Worm (Caenorhabditis elegans): Measurements from ENCODE around the gene T05B11.4.

The T05B11.4 gene

ce11 chrV:7775226-7775625 is 20.8 kb upstream of the T05B11.4 start (continued):
- no peak for TF ChIP-seq nfya-2 (GFP tag; IDR thresholded peaks at IDR 0.05)
- peak; percentile 2 for TF ChIP-seq lin-54 (GFP tag; optimal IDR thresholded peaks at IDR 0.05)

DNA sequence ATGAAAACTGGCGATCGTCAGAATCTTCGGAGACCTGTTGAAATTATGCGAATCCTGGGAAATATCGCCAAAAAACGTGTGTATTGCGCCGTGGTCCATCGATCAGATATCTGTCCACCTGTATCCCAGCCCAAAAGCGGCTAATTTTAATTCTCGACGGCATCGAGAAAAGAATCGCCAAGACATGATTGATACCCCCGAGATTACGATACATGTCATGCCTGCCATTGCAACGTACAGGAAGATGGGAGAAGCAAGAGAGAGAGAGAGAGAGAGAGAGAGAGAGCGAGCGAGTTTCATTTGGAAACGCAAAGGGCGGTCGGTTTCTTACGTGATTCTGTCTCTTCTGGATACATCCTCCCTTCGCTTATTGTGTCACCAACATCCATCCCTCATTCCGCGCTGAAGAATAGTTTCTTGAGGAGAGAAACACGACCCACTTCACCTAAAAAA is 19.7 kb upstream of the T05B11.4 start, which contains the start of gene grl-10:
grl-10 (plus strand) TSS at position 403 of the 453 bp plus-strand sequence.
- TF ChIP-seq nhr-120 (GFP tag; IDR thresholded peaks at IDR 0.05) (no peak), ceh-27 (GFP tag; optimal IDR thresholded peaks at IDR 0.05) (peak; percentile 11)

DNA sequence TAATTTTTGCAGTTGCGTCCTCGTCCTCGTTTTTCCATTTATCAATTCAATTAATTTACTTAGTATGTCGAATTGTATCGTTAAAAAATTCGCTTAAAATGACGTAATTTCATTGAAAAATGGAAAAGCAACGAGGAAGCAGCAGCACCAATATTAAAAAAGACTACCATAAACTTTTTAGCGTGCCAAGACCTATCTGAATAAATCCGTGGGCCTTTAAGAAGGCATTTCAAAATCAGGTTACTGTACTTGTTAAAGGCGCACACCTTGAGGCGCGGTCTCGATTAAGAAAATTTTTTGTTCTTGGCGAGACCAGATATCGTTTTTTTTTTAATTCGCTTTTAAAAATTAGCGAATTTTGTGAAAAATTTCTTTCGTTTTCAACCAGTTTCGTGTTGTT is 19.2 kb upstream of the T05B11.4 start:
- TF ChIP-seq dpl-1 (GFP tag; optimal IDR thresholded peaks at IDR 0.05) = no peak
- TF ChIP-seq xnd-1 (tag; optimal IDR thresholded peaks at IDR 0.05) = peak; percentile 20
- peak; percentile 57 for TF ChIP-seq F33H1.4 (GFP tag; IDR thresholded peaks at IDR 0.05)
- peak; percentile 71 for TF ChIP-seq lsl-1 (GFP tag; optimal IDR thresholded peaks at IDR 0.05)

DNA sequence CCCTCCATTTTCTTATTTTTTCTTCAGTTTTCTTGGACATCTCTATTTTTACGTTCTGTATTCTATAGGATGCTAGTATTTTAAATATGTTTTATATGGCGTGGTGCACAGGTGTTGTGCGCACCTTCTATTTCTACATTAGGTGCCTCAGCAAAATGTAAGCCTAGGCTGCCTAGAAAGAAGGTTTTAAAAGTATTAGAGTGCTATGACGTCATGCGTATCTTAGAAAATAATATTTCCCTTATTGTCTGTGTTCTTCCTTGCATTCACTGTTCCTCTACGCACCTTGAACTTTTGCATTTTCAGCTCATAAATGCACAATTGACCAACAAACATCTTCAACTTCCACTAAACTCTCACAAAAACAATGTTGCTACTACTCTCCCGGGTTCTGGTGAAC is 16.5 kb upstream of the T05B11.4 start, which contains the start of gene frpr-3:
frpr-3 (plus strand) TSS at position 301 of the 400 bp plus-strand sequence.
- no peak for TF ChIP-seq B0336.3 (GFP tag; IDR thresholded peaks at IDR 0.05)
- no peak for TF ChIP-seq C06A6.2 (GFP tag; conservative IDR thresholded peaks at IDR 0.05)
- TF ChIP-seq hrde-1 (tag; optimal IDR thresholded peaks at IDR 0.05; ENCODE audit: borderline replicate concordance) = no peak
- no peak for TF ChIP-seq fkh-3 (tag; optimal IDR thresholded peaks at IDR 0.05)
- no peak for TF ChIP-seq nfya-1 (tag; optimal IDR thresholded peaks at IDR 0.05; ENCODE audit: borderline replicate concordance, insufficient read depth)
- TF ChIP-seq somi-1 (GFP tag; optimal IDR thresholded peaks at IDR 0.05) = no peak
- TF ChIP-seq cebp-1 (GFP tag; IDR thresholded peaks at IDR 0.05) = no peak
- TF ChIP-seq cebp-1 (tag; optimal IDR thresholded peaks at IDR 0.05) = no peak
- TF ChIP-seq repo-1 (tag; optimal IDR thresholded peaks at IDR 0.05) = no peak

- TF ChIP-seq Y53G8AR.9 (GFP tag; conservative IDR thresholded peaks at IDR 0.05) (0 out of 2 replicates have a peak, but pooled peaks have one; percentile 1), Y53F4B.3 (GFP tag; IDR thresholded peaks at IDR 0.05) (no peak)
Observed at ce11 chrV:7761906-7762305, 7.4 kb upstream of the T05B11.4 start.

- no peak for TF ChIP-seq egl-44 (GFP tag; IDR thresholded peaks at IDR 0.05)
- peak; percentile 28 for TF ChIP-seq nhr-80 (tag; optimal IDR thresholded peaks at IDR 0.05)
- no peak for TF ChIP-seq fkh-3 (tag; optimal IDR thresholded peaks at IDR 0.05)
- TF ChIP-seq ekl-4 (GFP tag; IDR thresholded peaks at IDR 0.05) = no peak
- no peak for TF ChIP-seq nhr-120 (GFP tag; IDR thresholded peaks at IDR 0.05)
Observed at ce11 chrV:7760174-7760573, 5.7 kb upstream of the T05B11.4 start, which contains the start of gene hint-3. Gene hint-3 (plus strand): TSS chrV:7760474.

DNA sequence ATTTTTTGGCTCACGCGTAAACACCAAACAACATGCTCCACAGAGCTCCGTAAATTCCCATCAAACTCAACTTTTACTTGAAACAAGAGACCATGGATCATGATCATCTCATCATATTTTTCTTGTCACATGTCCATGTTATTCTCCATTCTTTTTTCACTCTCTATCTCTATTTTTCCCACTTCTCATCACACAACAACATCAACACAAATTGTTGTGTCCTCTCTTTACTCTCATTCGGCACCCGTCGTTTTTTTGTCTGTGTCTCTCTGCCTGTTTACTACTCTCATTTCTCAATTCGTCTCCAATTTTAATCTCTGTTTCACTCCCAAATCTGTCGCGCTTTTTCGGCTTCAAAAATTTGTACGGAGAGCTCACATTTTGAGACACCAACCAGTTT is 4.8 kb upstream of the T05B11.4 start:
- TF ChIP-seq zfh-2 (GFP tag; conservative IDR thresholded peaks at IDR 0.05) (no peak), aptf-3 (GFP tag; IDR thresholded peaks at IDR 0.05) (no peak), T07F8.4 (tag; optimal IDR thresholded peaks at IDR 0.05) (no peak), ztf-6 (GFP tag; IDR thresholded peaks at IDR 0.05) (no peak), cebp-1 (GFP tag; IDR thresholded peaks at IDR 0.05) (no peak), cebp-1 (tag; optimal IDR thresholded peaks at IDR 0.05) (no peak), somi-1 (GFP tag; optimal IDR thresholded peaks at IDR 0.05) (peak; percentile 61), lin-35 (GFP tag; optimal IDR thresholded peaks at IDR 0.05) (peak in 1 of 3 experiments; percentile 5), madf-8 (GFP tag; conservative IDR thresholded peaks at IDR 0.05) (no peak), lir-1 (GFP tag; conservative IDR thresholded peaks at IDR 0.05) (no peak), ceh-27 (GFP tag; optimal IDR thresholded peaks at IDR 0.05) (peak; percentile 44), K12H6.12 (tag; optimal IDR thresholded peaks at IDR 0.05) (peak; percentile 73), lin-26 (GFP tag; IDR thresholded peaks at IDR 0.05) (no peak), T26A5.8 (tag; optimal IDR thresholded peaks at IDR 0.05) (no peak), unc-62 (GFP tag; optimal IDR thresholded peaks at IDR 0.05) (no peak), B0336.3 (GFP tag; IDR thresholded peaks at IDR 0.05) (no peak), F52B5.7 (tag; optimal IDR thresholded peaks at IDR 0.05) (no peak), snpc-1.3 (tag; optimal IDR thresholded peaks at IDR 0.05; ENCODE audit: insufficient read depth) (no peak), dpl-1 (GFP tag; optimal IDR thresholded peaks at IDR 0.05) (no peak), dpff-1 (tag; optimal IDR thresholded peaks at IDR 0.05) (no peak), lin-40 (tag; optimal IDR thresholded peaks at IDR 0.05) (peak; percentile 33), gei-17 (GFP tag; optimal IDR thresholded peaks at IDR 0.05) (no peak)

All from whole organism, young adult.